Worm (Caenorhabditis elegans) whole organism, L3 larva: ENCODE results near the gene F27D9.2.

ENCODE experiments used
- ZK546.5 ChIP-seq: sonication (generic microtip); optimal IDR thresholded peaks from 2 replicates; lab custom pipeline; 2017; ENCODE audit warnings: missing biosample characterization, missing genetic modification characterization
- aly-2 ChIP-seq: fragments of 150-350 bp; optimal IDR thresholded peaks from 2 replicates; lab custom pipeline; 2014; ENCODE audit warnings: missing biosample characterization, missing genetic modification characterization
- ama-1 ChIP-seq: fragments of 150-350 bp; optimal IDR thresholded peaks from 2 replicates; lab custom pipeline; 2018
- ceh-16 ChIP-seq: sonication (generic microtip); optimal IDR thresholded peaks from 2 replicates; lab custom pipeline; 2017; ENCODE audit warnings: missing biosample characterization, missing genetic modification characterization
- ceh-82 ChIP-seq: fragments of 150-350 bp; optimal IDR thresholded peaks from 2 replicates; lab custom pipeline; 2014; ENCODE audit warnings: missing biosample characterization, missing genetic modification characterization
- ceh-9 ChIP-seq: sonication (generic microtip); optimal IDR thresholded peaks from 2 replicates; lab custom pipeline; 2018; ENCODE audit warnings: missing biosample characterization, missing genetic modification characterization
- daf-12 ChIP-seq: fragments of 150-350 bp; optimal IDR thresholded peaks from 2 replicates; lab custom pipeline; 2014; ENCODE audit warnings: missing biosample characterization, missing genetic modification reagents, missing genetic modification characterization
- egl-5 ChIP-seq: fragments of 150-350 bp; optimal IDR thresholded peaks from 2 replicates; lab custom pipeline; 2017; ENCODE audit warnings: missing biosample characterization, missing genetic modification reagents, missing genetic modification characterization, inconsistent platforms
- elt-1 ChIP-seq: fragments of 150-350 bp; optimal IDR thresholded peaks from 2 replicates; lab custom pipeline; 2014; ENCODE audit warnings: missing biosample characterization, missing genetic modification characterization
- elt-3 ChIP-seq, 3 experiments: fragments of 150-350 bp in 1 of 3; sonication (generic microtip) in 2 of 3; optimal IDR thresholded peaks; 2 replicates in 2 of 3; 4 replicates in 1 of 3; lab custom pipeline; 2014 to 2017; ENCODE audit warnings: missing biosample characterization in 3 of 3, missing genetic modification characterization in 3 of 3
- eor-1 ChIP-seq, 2 experiments: fragments of 150-350 bp; optimal IDR thresholded peaks; 2 replicates each; lab custom pipeline; 2014 to 2018; ENCODE audit warnings: missing biosample characterization in 2 of 2, missing genetic modification characterization in 2 of 2
- fkh-10 ChIP-seq: sonication (generic microtip); optimal IDR thresholded peaks from 2 replicates; lab custom pipeline; 2017; ENCODE audit warnings: missing biosample characterization, missing genetic modification reagents, missing genetic modification characterization
- fkh-2 ChIP-seq: fragments of 150-350 bp; optimal IDR thresholded peaks from 2 replicates; lab custom pipeline; 2014; ENCODE audit warnings: missing biosample characterization, missing genetic modification reagents, missing genetic modification characterization
- fos-1 ChIP-seq: fragments of 150-350 bp; optimal IDR thresholded peaks from 2 replicates; lab custom pipeline; 2014; ENCODE audit warnings: missing biosample characterization, missing genetic modification characterization
- hmg-11 ChIP-seq: sonication (generic microtip); optimal IDR thresholded peaks from 2 replicates; lab custom pipeline; 2016; ENCODE audit warnings: missing genetic modification characterization, missing compliant biosample characterization
- jun-1 ChIP-seq: fragments of 150-350 bp; optimal IDR thresholded peaks from 2 replicates; lab custom pipeline; 2014; ENCODE audit warnings: missing biosample characterization, missing genetic modification reagents, missing genetic modification characterization
- lin-15B ChIP-seq: fragments of 150-350 bp; optimal IDR thresholded peaks from 2 replicates; lab custom pipeline; 2014; ENCODE audit warnings: missing biosample characterization, missing genetic modification characterization
- lin-39 ChIP-seq: fragments of 150-350 bp; optimal IDR thresholded peaks from 2 replicates; lab custom pipeline; 2018; ENCODE audit warnings: missing biosample characterization, missing genetic modification reagents, missing genetic modification characterization
- mdl-1 ChIP-seq: fragments of 150-350 bp; optimal IDR thresholded peaks from 2 replicates; lab custom pipeline; 2014; ENCODE audit warnings: missing biosample characterization, missing genetic modification characterization
- mml-1 ChIP-seq: fragments of 150-350 bp; sonication (generic microtip); optimal IDR thresholded peaks from 3 replicates; lab custom pipeline; 2014; ENCODE audit warnings: missing biosample characterization, missing genetic modification characterization
- nhr-11 ChIP-seq: fragments of 150-350 bp; optimal IDR thresholded peaks from 2 replicates; lab custom pipeline; 2014; ENCODE audit warnings: missing biosample characterization, missing genetic modification characterization
- nhr-12 ChIP-seq: fragments of 150-350 bp; optimal IDR thresholded peaks from 2 replicates; lab custom pipeline; 2014; ENCODE audit warnings: missing biosample characterization, missing genetic modification characterization
- nhr-237 ChIP-seq: fragments of 150-350 bp; optimal IDR thresholded peaks from 2 replicates; lab custom pipeline; 2014; ENCODE audit warnings: missing biosample characterization, missing genetic modification characterization
- nhr-25 ChIP-seq: sonication (generic microtip); optimal IDR thresholded peaks from 2 replicates; lab custom pipeline; 2017; ENCODE audit warnings: missing biosample characterization, missing genetic modification characterization
- nhr-28 ChIP-seq: fragments of 150-350 bp; optimal IDR thresholded peaks from 2 replicates; lab custom pipeline; 2014; ENCODE audit warnings: missing biosample characterization, missing genetic modification characterization
- nhr-43 ChIP-seq: sonication (generic microtip); optimal IDR thresholded peaks from 2 replicates; lab custom pipeline; 2016; ENCODE audit warnings: mild to moderate bottlenecking, missing genetic modification characterization, missing compliant biosample characterization; ENCODE audit not compliant: poor library complexity, severe bottlenecking
- nhr-76 ChIP-seq: fragments of 150-350 bp; sonication (generic microtip); optimal IDR thresholded peaks from 5 replicates; lab custom pipeline; 2014; ENCODE audit warnings: missing biosample characterization, missing genetic modification characterization
- nhr-77 ChIP-seq: fragments of 150-350 bp; optimal IDR thresholded peaks from 2 replicates; lab custom pipeline; 2014; ENCODE audit warnings: missing biosample characterization, missing genetic modification characterization
- pha-4 ChIP-seq: fragments of 150-350 bp; optimal IDR thresholded peaks from 2 replicates; lab custom pipeline; 2014; ENCODE audit warnings: missing biosample characterization, missing genetic modification reagents, missing genetic modification characterization
- pqm-1 ChIP-seq: fragments of 150-350 bp; optimal IDR thresholded peaks from 2 replicates; lab custom pipeline; 2017; ENCODE audit warnings: missing biosample characterization, missing genetic modification characterization, inconsistent platforms
- sea-2 ChIP-seq: fragments of 150-350 bp; sonication (generic microtip); optimal IDR thresholded peaks from 4 replicates; lab custom pipeline; 2014; ENCODE audit warnings: missing biosample characterization, missing genetic modification reagents, missing genetic modification characterization
- skn-1 ChIP-seq: fragments of 150-350 bp; optimal IDR thresholded peaks from 2 replicates; lab custom pipeline; 2014; ENCODE audit warnings: missing biosample characterization, missing genetic modification characterization
- tbx-2 ChIP-seq: sonication (generic microtip); optimal IDR thresholded peaks from 2 replicates; lab custom pipeline; 2016; ENCODE audit warnings: mild to moderate bottlenecking, missing genetic modification characterization, missing compliant biosample characterization
- unc-39 ChIP-seq: sonication (generic microtip); optimal IDR thresholded peaks from 4 replicates; lab custom pipeline; 2017; ENCODE audit warnings: missing biosample characterization, missing genetic modification characterization
- unc-62 ChIP-seq: fragments of 150-350 bp; sonication (generic microtip); optimal IDR thresholded peaks from 4 replicates; lab custom pipeline; 2014; ENCODE audit warnings: missing biosample characterization, missing genetic modification reagents, missing genetic modification characterization

F27D9.2 gene

ce11 chrX:7712887-7713286 is 40.1 kb downstream of the F27D9.2 start:
- TF ChIP-seq nhr-43 (no peak), tbx-2 (tag; lab: Kevin White, UChicago) (no peak), nhr-76 (no peak), daf-12 (no peak), elt-1 (tag; lab: Kevin White, UChicago) (no peak), pqm-1 (tag; lab: Kevin White, UChicago) (no peak), mdl-1 (tag; lab: Kevin White, UChicago) (no peak)

ce11 chrX:7715463-7715862 is 42.7 kb downstream of the F27D9.2 start:
- TF ChIP-seq unc-39 (tag; lab: Kevin White, UChicago), result no peak
- no peak for TF ChIP-seq fkh-2 (tag; lab: Kevin White, UChicago)
- TF ChIP-seq mml-1 (tag; lab: Kevin White, UChicago), result no peak
- no peak for TF ChIP-seq nhr-77 (tag; lab: Kevin White, UChicago)
- no peak for TF ChIP-seq elt-1 (tag; lab: Kevin White, UChicago)
- no peak for TF ChIP-seq nhr-76
- no peak for TF ChIP-seq nhr-28 (tag; lab: Kevin White, UChicago)
- no peak for TF ChIP-seq mdl-1 (tag; lab: Kevin White, UChicago)
- TF ChIP-seq nhr-11 (tag; lab: Kevin White, UChicago), result no peak
- TF ChIP-seq lin-39 (tag; lab: Kevin White, UChicago), result no peak
- TF ChIP-seq hmg-11 (tag; lab: Kevin White, UChicago), result no peak
- no peak for TF ChIP-seq aly-2 (tag; lab: Kevin White, UChicago)
- TF ChIP-seq, all 47 proteins: peak for 0

ce11 chrX:7718972-7719371 is 46.2 kb downstream of the F27D9.2 start, which contains the start of gene K09F5.6:
Gene K09F5.6, plus strand, starts transcription at chrX:7719272.
- no peak for TF ChIP-seq ZK546.5 (tag; lab: Kevin White, UChicago)
- TF ChIP-seq eor-1 (tag; optimal IDR thresholded peaks at IDR 0.05; lab: Kevin White, UChicago), result no peak
- TF ChIP-seq fos-1 (tag; lab: Kevin White, UChicago), result no peak
- no peak for TF ChIP-seq mdl-1 (tag; lab: Kevin White, UChicago)

- TF ChIP-seq lin-39 (tag; lab: Kevin White, UChicago) (no peak), ceh-9 (tag; lab: Kevin White, UChicago) (no peak), ceh-82 (no peak), mdl-1 (tag; lab: Kevin White, UChicago) (no peak), nhr-77 (tag; lab: Kevin White, UChicago) (no peak), lin-15B (tag; lab: Kevin White, UChicago) (no peak), nhr-12 (no peak), unc-62 (no peak), fkh-10 (no peak), skn-1 (tag; lab: Kevin White, UChicago) (no peak), elt-3 (tag; optimal IDR thresholded peaks at IDR 0.05; lab: Kevin White, UChicago) (no peak), nhr-28 (tag; lab: Kevin White, UChicago) (no peak), nhr-237 (no peak), sea-2 (no peak), jun-1 (tag; lab: Kevin White, UChicago) (no peak), ceh-16 (tag; lab: Kevin White, UChicago) (no peak), pha-4 (tag; lab: Kevin White, UChicago) (no peak), ama-1 (lab: Kevin White, UChicago) (no peak)
These were observed 47.8 kb downstream of the F27D9.2 start for ce11 chrX:7720565-7720964.

ce11 chrX:7724099-7724498 is 51.3 kb downstream of the F27D9.2 start:
- TF ChIP-seq egl-5 (tag; lab: Kevin White, UChicago) (no peak), mdl-1 (tag; lab: Kevin White, UChicago) (no peak), nhr-77 (tag; lab: Kevin White, UChicago) (no peak), hmg-11 (tag; lab: Kevin White, UChicago) (no peak), skn-1 (tag; lab: Kevin White, UChicago) (no peak), sea-2 (no peak), nhr-25 (tag; lab: Kevin White, UChicago) (no peak), nhr-43 (no peak)
